Fruit fly (Drosophila melanogaster) whole organism: ENCODE measurements around the gene CG15185.

Source experiments
- CG8478 ChIP-seq: fragments of >200 bp; optimal IDR thresholded peaks from 2 replicates; lab custom pipeline; 2018; ENCODE audit warnings: inconsistent platforms
- Dll ChIP-seq: fragments of >200 bp; optimal IDR thresholded peaks from 2 replicates; lab custom pipeline; 2017
- EcR ChIP-seq, 2 experiments: fragments of >200 bp; optimal IDR thresholded peaks; 2 replicates each; lab custom pipeline; 2017; ENCODE audit warnings: missing biosample characterization in 2 of 2, missing genetic modification characterization in 2 of 2, missing genetic modification reagents in 2 of 2
- pan ChIP-seq: fragments of >200 bp; optimal IDR thresholded peaks from 2 replicates; lab custom pipeline; 2017
- psq ChIP-seq: fragments of >200 bp; optimal IDR thresholded peaks from 2 replicates; lab custom pipeline; 2017
- usp ChIP-seq: fragments of >200 bp; optimal IDR thresholded peaks from 2 replicates; lab custom pipeline; 2017; ENCODE audit warnings: missing biosample characterization, missing genetic modification characterization, mixed read lengths

The CG15185 gene

DNA sequence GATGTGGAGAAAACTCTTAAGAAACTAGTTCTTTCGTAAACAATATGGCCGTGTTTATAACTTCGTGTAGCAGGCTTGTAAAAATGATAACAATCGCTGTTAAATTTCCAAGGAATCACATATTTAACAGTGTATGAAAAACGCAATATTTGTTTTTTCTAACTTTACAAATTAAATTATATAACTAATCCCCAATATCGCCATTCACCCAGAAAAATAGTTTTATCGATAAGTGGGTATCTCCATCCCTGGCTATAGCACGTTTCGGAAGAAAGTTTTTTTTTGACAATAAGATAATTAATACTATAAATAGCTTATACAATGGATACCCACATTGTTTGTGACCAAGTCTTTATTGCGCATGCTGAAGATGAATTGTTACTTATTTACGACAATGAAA is at the start of gene CG15185:
TSS of gene CG15185 (plus strand) at position 301 of the 400 bp plus-strand sequence.
- TF ChIP-seq CG8478 (no peak), Dll (lab: Kevin White, UChicago) (no peak), psq (lab: Kevin White, UChicago) (no peak), usp (GFP tag; lab: Kevin White, UChicago) (no peak), EcR (GFP tag; optimal IDR thresholded peaks at IDR 0.05; lab: Kevin White, UChicago) (no peak), pan (lab: Kevin White, UChicago) (no peak)

DNA sequence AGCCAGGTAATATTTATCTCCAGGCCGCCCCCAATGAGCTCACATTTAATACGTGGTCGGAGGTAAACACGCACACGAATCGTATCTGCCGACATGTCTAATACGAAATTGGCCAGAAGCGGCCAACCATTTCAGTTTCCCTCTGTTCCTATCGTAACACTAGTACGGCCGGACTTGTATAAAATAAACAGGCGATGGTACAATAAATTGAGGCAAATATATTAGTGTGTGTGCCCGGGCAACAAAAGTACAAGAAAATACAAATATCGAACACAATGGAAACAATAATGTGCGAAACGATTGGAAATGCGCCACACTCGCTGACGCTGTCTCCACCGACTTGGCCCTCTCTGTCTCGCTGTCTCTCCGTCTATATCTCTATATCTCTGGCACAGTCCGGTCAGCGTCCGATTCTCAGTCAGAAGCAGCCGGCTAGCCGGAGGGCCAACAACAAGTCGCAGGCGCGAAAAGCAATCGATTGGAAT is 49.4 kb upstream of the CG15185 start, which contains the start of gene CG15186:
TSS of gene CG15186 (plus strand) at position 435 of the 485 bp plus-strand sequence.
- TF ChIP-seq CG8478 (no peak), pan (lab: Kevin White, UChicago) (no peak)

DNA sequence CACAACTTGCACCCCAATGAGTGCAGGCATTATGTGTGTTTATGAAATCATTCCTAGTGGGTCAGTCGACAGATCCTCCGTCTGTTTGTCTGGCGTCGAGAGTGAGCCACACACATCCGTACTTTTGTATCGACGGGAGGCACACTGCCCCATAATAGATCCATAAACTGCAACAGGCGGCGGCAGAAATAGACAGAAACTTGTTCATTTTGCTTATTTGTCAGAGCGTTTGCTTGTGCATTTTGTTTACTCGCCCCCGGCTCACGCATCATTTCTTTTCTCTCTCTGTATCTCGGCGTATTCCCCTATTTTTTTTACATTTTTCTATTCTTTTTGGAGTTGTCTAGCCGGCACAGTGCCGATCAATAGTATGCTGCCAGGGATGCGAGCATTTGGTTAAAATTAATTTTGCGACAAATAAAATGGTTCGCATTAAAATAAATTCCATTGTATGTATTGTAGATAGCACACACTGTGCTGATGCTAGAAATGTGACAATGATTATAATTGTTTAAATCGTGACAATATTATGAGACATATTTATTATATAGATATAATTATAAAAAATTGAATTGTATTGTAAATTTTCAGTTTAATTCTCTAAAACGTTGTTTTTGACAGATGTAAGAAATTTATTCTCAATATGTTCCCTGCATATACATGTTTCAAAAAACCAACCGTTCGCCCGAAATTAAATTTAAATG is 45.4 kb upstream of the CG15185 start:
- TF ChIP-seq psq (lab: Kevin White, UChicago) (no peak), usp (GFP tag; lab: Kevin White, UChicago) (no peak), Dll (lab: Kevin White, UChicago) (no peak), EcR (GFP tag; optimal IDR thresholded peaks at IDR 0.05; lab: Kevin White, UChicago) (no peak), pan (lab: Kevin White, UChicago) (no peak), CG8478 (no peak)

DNA sequence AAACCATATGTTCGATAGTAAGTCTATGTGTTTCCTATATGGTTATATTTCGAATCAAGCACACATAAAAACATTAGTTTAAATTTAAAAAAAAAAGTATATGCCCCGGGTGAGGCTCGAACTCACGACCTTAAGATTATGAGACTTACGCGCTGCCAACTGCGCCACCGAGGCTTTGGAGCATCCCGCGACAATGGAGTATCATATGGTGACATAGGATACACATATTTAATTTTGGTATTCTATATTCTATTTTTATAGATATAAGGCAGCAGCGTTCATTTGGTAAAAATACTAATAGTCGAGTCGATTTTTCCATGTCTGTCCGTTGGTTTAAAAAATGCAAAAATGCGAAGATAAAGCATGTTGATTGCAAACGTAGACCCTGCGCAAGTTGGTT is 31.4 kb upstream of the CG15185 start:
- TF ChIP-seq Dll (lab: Kevin White, UChicago) (no peak), usp (GFP tag; lab: Kevin White, UChicago) (no peak), psq (lab: Kevin White, UChicago) (no peak)

DNA sequence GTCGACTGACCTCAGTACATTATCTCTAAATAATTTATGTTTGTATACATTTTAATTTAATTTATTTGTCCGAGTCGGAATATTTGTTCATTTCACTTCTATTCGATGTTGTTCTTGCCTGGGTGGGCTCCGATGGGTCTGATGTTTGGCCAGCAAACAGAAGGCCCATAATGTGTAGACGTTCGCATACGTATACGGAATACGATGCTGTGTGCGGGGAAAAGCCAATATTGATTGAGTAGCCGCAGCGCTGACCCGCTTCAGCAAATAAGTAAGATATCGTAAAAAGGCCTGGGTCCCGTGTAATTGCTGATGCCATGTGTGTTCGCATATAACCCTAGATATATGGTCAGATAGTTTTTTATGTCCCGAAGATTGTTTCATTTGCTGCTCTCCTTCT is 22.9 kb upstream of the CG15185 start:
- TF ChIP-seq CG8478, result no peak
- no peak for TF ChIP-seq EcR (GFP tag; optimal IDR thresholded peaks at IDR 0.05; lab: Kevin White, UChicago)

DNA sequence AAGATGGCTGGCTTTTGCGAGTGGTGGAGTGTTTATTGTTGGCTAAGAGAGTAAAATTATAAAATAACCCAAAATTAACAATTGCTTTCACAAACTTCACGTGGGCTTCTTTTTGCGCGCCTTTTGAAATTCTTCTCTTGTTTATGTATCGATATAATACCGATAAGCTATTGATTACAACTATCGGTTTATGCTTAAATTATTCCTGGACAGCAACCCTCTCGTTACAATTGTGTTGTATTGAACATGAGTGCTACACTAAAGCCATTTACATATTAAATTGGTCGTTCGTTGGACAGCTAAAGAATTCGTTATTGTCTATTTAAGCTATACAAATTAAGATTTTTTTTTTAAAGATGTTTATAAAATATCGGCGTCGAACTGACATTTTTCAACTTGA is 6.8 kb downstream of the CG15185 start:
- no peak for TF ChIP-seq Dll (lab: Kevin White, UChicago)
- no peak for TF ChIP-seq psq (lab: Kevin White, UChicago)
- TF ChIP-seq usp (GFP tag; lab: Kevin White, UChicago), result no peak
- TF ChIP-seq pan (lab: Kevin White, UChicago), result no peak
- no peak for TF ChIP-seq CG8478
- TF ChIP-seq EcR (GFP tag; optimal IDR thresholded peaks at IDR 0.05; lab: Kevin White, UChicago), result no peak

DNA sequence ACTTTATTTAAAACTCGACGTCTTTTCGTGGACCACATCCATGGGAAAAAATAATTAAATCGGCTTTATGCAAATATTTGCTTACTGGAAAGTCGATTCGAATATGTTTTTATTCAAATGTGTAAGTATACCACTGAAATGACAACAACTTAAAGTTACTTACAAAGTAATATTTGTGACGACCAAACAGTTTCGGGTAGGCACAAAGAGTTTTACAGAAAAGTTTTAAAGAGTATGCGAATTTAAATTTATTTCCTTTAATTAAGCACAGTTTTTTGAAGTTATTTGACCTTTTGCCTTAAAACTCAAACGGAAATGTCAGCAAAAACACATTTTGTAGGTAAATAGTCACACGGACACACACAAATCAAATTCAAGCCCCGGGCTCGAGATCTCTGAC is 21.4 kb downstream of the CG15185 start, which contains the start of gene Pif2:
TSS of gene Pif2 (plus strand) at position 301 of the 400 bp plus-strand sequence.
- TF ChIP-seq pan (lab: Kevin White, UChicago), result no peak
- TF ChIP-seq psq (lab: Kevin White, UChicago), result no peak
- no peak for TF ChIP-seq EcR (GFP tag; optimal IDR thresholded peaks at IDR 0.05; lab: Kevin White, UChicago)
- no peak for TF ChIP-seq usp (GFP tag; lab: Kevin White, UChicago)
- TF ChIP-seq CG8478, result no peak
- TF ChIP-seq Dll (lab: Kevin White, UChicago), result no peak

DNA sequence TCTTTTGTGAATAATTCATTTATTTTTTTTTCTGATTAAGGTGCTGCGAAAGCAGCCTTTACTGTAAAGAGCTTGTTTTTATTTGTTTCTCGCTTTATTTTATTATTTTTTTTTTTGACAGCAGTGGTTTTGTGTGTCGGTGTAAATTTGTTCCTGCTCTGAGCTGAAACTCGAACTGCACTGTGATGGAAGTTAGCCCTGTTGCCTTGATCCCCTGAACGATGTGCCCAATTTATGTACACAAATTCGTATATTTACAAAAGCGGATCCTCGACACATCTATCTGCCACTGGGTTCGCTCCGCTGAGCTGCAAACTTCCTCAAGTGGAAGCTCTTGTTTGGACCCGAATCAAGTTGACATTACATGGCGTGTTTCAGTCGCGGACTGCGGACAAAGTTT is 32.9 kb downstream of the CG15185 start, which contains the start of gene CG1137:
TSS of gene CG1137 (minus strand) at position 101 of the 400 bp plus-strand sequence.
- TF ChIP-seq Dll (lab: Kevin White, UChicago) (no peak), usp (GFP tag; lab: Kevin White, UChicago) (no peak), pan (lab: Kevin White, UChicago) (no peak), psq (lab: Kevin White, UChicago) (no peak), EcR (GFP tag; optimal IDR thresholded peaks at IDR 0.05; lab: Kevin White, UChicago) (no peak), CG8478 (no peak)

DNA sequence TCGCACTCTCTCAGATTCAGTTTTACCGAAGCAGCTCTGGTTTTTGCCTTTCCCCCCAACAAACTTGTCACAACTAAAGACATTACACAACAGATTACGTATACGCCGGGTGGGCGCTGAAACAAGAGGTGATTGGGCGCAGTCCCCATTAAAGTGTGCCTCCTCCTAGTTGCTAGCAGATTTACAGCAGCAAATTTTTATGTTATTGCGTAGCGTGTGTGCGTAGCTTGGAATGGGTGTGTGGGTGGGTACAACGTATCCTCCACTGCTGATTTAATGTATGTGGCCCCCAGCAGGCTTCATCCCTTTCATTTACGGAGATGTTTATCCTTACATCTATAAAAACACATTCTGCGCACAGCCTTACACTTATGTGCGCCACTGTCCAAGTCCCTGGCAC is 41.5 kb downstream of the CG15185 start:
- TF ChIP-seq usp (GFP tag; lab: Kevin White, UChicago), result no peak
- no peak for TF ChIP-seq Dll (lab: Kevin White, UChicago)
- TF ChIP-seq CG8478, result no peak
- no peak for TF ChIP-seq pan (lab: Kevin White, UChicago)
- TF ChIP-seq EcR (GFP tag; optimal IDR thresholded peaks at IDR 0.05; lab: Kevin White, UChicago), result no peak
- TF ChIP-seq psq (lab: Kevin White, UChicago), result no peak
